Worm (Caenorhabditis elegans) whole organism, L1 larva: ENCODE results near the gene ccep-135.

Source experiments
- alr-1 ChIP-seq: fragments of 200-800 bp; sonication (Bioruptor generic); optimal IDR thresholded peaks from 2 replicates; lab custom pipeline; 2018; ENCODE audit warnings: borderline replicate concordance, mild to moderate bottlenecking, missing genetic modification characterization, missing compliant biosample characterization
- fkh-10 ChIP-seq: sonication (generic microtip); optimal IDR thresholded peaks from 2 replicates; lab custom pipeline; 2017; ENCODE audit warnings: missing biosample characterization, missing genetic modification reagents, missing genetic modification characterization
- hlh-4 ChIP-seq: sonication (generic microtip); optimal IDR thresholded peaks from 2 replicates; lab custom pipeline; 2016; ENCODE audit warnings: mild to moderate bottlenecking, missing genetic modification characterization, missing compliant biosample characterization
- mef-2 ChIP-seq: fragments of 150-350 bp; optimal IDR thresholded peaks from 2 replicates; lab custom pipeline; 2014; ENCODE audit warnings: missing biosample characterization, missing genetic modification characterization
- nhr-28 ChIP-seq: fragments of 150-350 bp; optimal IDR thresholded peaks from 2 replicates; lab custom pipeline; 2014; ENCODE audit warnings: missing biosample characterization, missing genetic modification characterization
- nhr-84 ChIP-seq: sonication (generic microtip); optimal IDR thresholded peaks from 2 replicates; lab custom pipeline; 2017; ENCODE audit warnings: missing biosample characterization, missing genetic modification characterization
- tbx-2 ChIP-seq: sonication (generic microtip); optimal IDR thresholded peaks from 2 replicates; lab custom pipeline; 2016; ENCODE audit warnings: missing genetic modification characterization, missing compliant biosample characterization
- unc-62 ChIP-seq: fragments of 150-350 bp; optimal IDR thresholded peaks from 2 replicates; lab custom pipeline; 2014; ENCODE audit warnings: missing biosample characterization, missing genetic modification reagents, missing genetic modification characterization
- unc-86 ChIP-seq: sonication (generic microtip); optimal IDR thresholded peaks from 2 replicates; lab custom pipeline; 2016; ENCODE audit warnings: missing genetic modification characterization, missing compliant biosample characterization
- zag-1 ChIP-seq: fragments of 150-350 bp; optimal IDR thresholded peaks from 2 replicates; lab custom pipeline; 2014; ENCODE audit warnings: missing biosample characterization, missing genetic modification characterization

DNA sequence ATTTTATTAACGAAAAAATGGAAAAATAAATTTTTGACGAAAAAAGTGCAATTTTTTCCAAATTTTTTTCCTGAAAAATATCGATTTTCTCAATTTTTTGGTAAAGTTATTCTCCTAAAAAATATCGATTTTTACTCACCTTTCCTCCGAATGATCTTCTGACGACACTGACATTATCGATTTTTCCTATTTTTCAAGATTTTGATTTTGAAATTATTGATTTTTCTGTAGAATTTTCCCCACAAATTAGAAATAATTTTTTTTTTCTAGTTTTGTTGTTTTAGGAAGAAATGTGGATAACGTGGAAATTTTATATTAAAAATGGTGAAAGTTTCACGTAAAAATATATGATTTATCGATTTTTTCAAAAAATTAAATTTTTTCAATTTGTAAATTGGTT, 19.9 kb downstream of the ccep-135 start:
- TF ChIP-seq unc-62, result no peak
- no peak for TF ChIP-seq mef-2 (tag; lab: Kevin White, UChicago)
- TF ChIP-seq hlh-4 (tag; lab: Kevin White, UChicago), result no peak
- TF ChIP-seq alr-1, result no peak
- TF ChIP-seq zag-1, result no peak
- TF ChIP-seq nhr-28, result no peak
- TF ChIP-seq unc-86 (tag; lab: Kevin White, UChicago), result no peak
- no peak for TF ChIP-seq fkh-10 (GFP tag; lab: Kevin White, UChicago)
- TF ChIP-seq nhr-84 (tag; lab: Kevin White, UChicago), result no peak
- no peak for TF ChIP-seq tbx-2 (tag; lab: Kevin White, UChicago)
